Worm (Caenorhabditis elegans) whole organism, young adult: Measurements from ENCODE around the gene T28D6.7.

Experiments
- C17E4.6 ChIP-seq: fragments of 200-800 bp; sonication (Bioruptor generic); IDR thresholded peaks from 2 replicates; pipeline ENCODE4 v1.3.6; 2022; ENCODE audit warnings: missing genetic modification reagents, missing genetic modification characterization, missing compliant biosample characterization
- D2030.7 ChIP-seq: fragments of 200-800 bp; sonication (Bioruptor generic); IDR thresholded peaks from 2 replicates; pipeline ENCODE4 v1.3.6; 2022; ENCODE audit warnings: missing genetic modification reagents, missing genetic modification characterization, missing compliant biosample characterization
- F33H1.4 ChIP-seq: fragments of 200-800 bp; sonication (Bioruptor generic); IDR thresholded peaks from 2 replicates; pipeline ENCODE4 v1.3.6; 2022; ENCODE audit warnings: missing genetic modification reagents, missing genetic modification characterization, missing compliant biosample characterization
- F52B5.7 ChIP-seq: sonication (generic microtip); optimal IDR thresholded peaks from 2 replicates; lab custom pipeline; 2016; ENCODE audit warnings: mild to moderate bottlenecking, missing genetic modification characterization, missing compliant biosample characterization
- F57C9.4 ChIP-seq: sonication (generic microtip); optimal IDR thresholded peaks from 2 replicates; lab custom pipeline; 2017; ENCODE audit warnings: mild to moderate bottlenecking, missing genetic modification characterization, missing compliant biosample characterization
- T26A5.8 ChIP-seq: sonication (generic microtip); optimal IDR thresholded peaks from 2 replicates; lab custom pipeline; 2016; ENCODE audit warnings: missing genetic modification characterization, missing compliant biosample characterization
- Y53F4B.3 ChIP-seq: fragments of 200-800 bp; sonication (Bioruptor generic); IDR thresholded peaks from 2 replicates; pipeline ENCODE4 v1.3.6; 2022; ENCODE audit warnings: missing genetic modification reagents, missing genetic modification characterization, missing compliant biosample characterization
- Y53G8AR.9 ChIP-seq: fragments of 200-800 bp; sonication (Bioruptor generic); conservative IDR thresholded peaks from 2 replicates; pipeline ENCODE4 v1.3.6; 2022; ENCODE audit warnings: missing genetic modification reagents, missing genetic modification characterization, missing compliant biosample characterization
- aptf-2 ChIP-seq: fragments of 200-800 bp; sonication (Bioruptor generic); conservative IDR thresholded peaks from 2 replicates; pipeline ENCODE4 v1.3.6; 2022; ENCODE audit warnings: missing genetic modification reagents, missing genetic modification characterization, missing compliant biosample characterization
- aptf-3 ChIP-seq: fragments of 200-800 bp; sonication (Bioruptor generic); IDR thresholded peaks from 2 replicates; pipeline ENCODE4 v1.3.6; 2022; ENCODE audit warnings: missing genetic modification characterization, missing compliant biosample characterization
- atf-7 ChIP-seq: sonication (generic microtip); optimal IDR thresholded peaks from 2 replicates; lab custom pipeline; 2017; ENCODE audit warnings: mild to moderate bottlenecking, missing genetic modification characterization, missing compliant biosample characterization
- cebp-1 ChIP-seq, 2 experiments: fragments of 200-800 bp in 1 of 2; sonication (Bioruptor generic) in 1 of 2; sonication (generic microtip) in 1 of 2; IDR thresholded peaks in 1 of 2; optimal IDR thresholded peaks in 1 of 2; 2 replicates each; pipeline versions ENCODE4 v1.3.6 to Lab custom; 2017 to 2022; ENCODE audit warnings: missing compliant biosample characterization in 2 of 2, missing genetic modification characterization in 2 of 2, mild to moderate bottlenecking in 1 of 2, missing genetic modification reagents in 1 of 2, moderate library complexity in 1 of 2
- cebp-2 ChIP-seq: fragments of 200-800 bp; sonication (Bioruptor generic); IDR thresholded peaks from 2 replicates; pipeline ENCODE4 v1.3.6; 2022; ENCODE audit warnings: missing genetic modification characterization, missing compliant biosample characterization
- ceh-100 ChIP-seq: fragments of 200-800 bp; sonication (Bioruptor generic); IDR thresholded peaks from 2 replicates; pipeline ENCODE4 v1.3.6; 2022; ENCODE audit warnings: missing genetic modification reagents, missing genetic modification characterization, missing compliant biosample characterization
- ceh-27 ChIP-seq: fragments of 200-800 bp; sonication (Bioruptor generic); optimal IDR thresholded peaks from 2 replicates; lab custom pipeline; 2018; ENCODE audit warnings: mild to moderate bottlenecking, missing genetic modification characterization, moderate library complexity, missing compliant biosample characterization
- ceh-40 ChIP-seq: fragments of 200-800 bp; sonication (Bioruptor generic); IDR thresholded peaks from 2 replicates; pipeline ENCODE4 v1.3.6; 2022; ENCODE audit warnings: missing genetic modification characterization, missing compliant biosample characterization
- ceh-58 ChIP-seq: fragments of 200-800 bp; sonication (Bioruptor generic); IDR thresholded peaks from 2 replicates; pipeline ENCODE4 v1.3.6; 2022; ENCODE audit warnings: missing genetic modification characterization, missing compliant biosample characterization
- chd-7 ChIP-seq: sonication (generic microtip); optimal IDR thresholded peaks from 2 replicates; lab custom pipeline; 2016; ENCODE audit warnings: mild to moderate bottlenecking, missing genetic modification characterization, moderate library complexity, missing compliant biosample characterization
- dpff-1 ChIP-seq: sonication (generic microtip); optimal IDR thresholded peaks from 2 replicates; lab custom pipeline; 2017; ENCODE audit warnings: mild to moderate bottlenecking, missing genetic modification characterization, missing compliant biosample characterization
- egrh-3 ChIP-seq: fragments of 200-800 bp; sonication (Bioruptor generic); IDR thresholded peaks from 2 replicates; pipeline ENCODE4 v1.3.6; 2022; ENCODE audit warnings: missing genetic modification reagents, missing genetic modification characterization, missing compliant biosample characterization
- ekl-4 ChIP-seq: fragments of 200-800 bp; sonication (Bioruptor generic); IDR thresholded peaks from 2 replicates; pipeline ENCODE4 v1.3.6; 2022; ENCODE audit warnings: missing genetic modification reagents, missing genetic modification characterization, missing compliant biosample characterization
- him-1 ChIP-seq: sonication (generic microtip); optimal IDR thresholded peaks from 2 replicates; lab custom pipeline; 2016; ENCODE audit warnings: missing genotype, missing genetic modification reagents, missing genetic modification characterization, missing compliant biosample characterization
- hmg-20 ChIP-seq: fragments of 200-800 bp; sonication (Bioruptor generic); IDR thresholded peaks from 2 replicates; pipeline ENCODE4 v1.3.6; 2022; ENCODE audit warnings: missing genetic modification reagents, missing genetic modification characterization, missing compliant biosample characterization
- lsl-1 ChIP-seq: fragments of 200-800 bp; sonication (Bioruptor generic); optimal IDR thresholded peaks from 2 replicates; lab custom pipeline; 2018; ENCODE audit warnings: mild to moderate bottlenecking, missing genetic modification characterization, moderate library complexity, missing compliant biosample characterization
- lsy-27 ChIP-seq: sonication (generic microtip); optimal IDR thresholded peaks from 2 replicates; lab custom pipeline; 2017; ENCODE audit warnings: missing genetic modification characterization, mild to moderate bottlenecking, missing compliant biosample characterization, antibody characterized with exemption, missing genotype, borderline replicate concordance; ENCODE audit not compliant: insufficient read depth
- madf-6 ChIP-seq: fragments of 200-800 bp; sonication (Bioruptor generic); IDR thresholded peaks from 2 replicates; pipeline ENCODE4 v1.3.6; 2022; ENCODE audit warnings: missing genetic modification reagents, missing genetic modification characterization, missing compliant biosample characterization
- mxl-1 ChIP-seq: sonication (generic microtip); optimal IDR thresholded peaks from 2 replicates; lab custom pipeline; 2016; ENCODE audit warnings: missing genetic modification characterization, missing compliant biosample characterization
- nhr-179 ChIP-seq: sonication (generic microtip); optimal IDR thresholded peaks from 2 replicates; lab custom pipeline; 2016; ENCODE audit warnings: mild to moderate bottlenecking, missing genetic modification characterization, missing compliant biosample characterization
- nhr-90 ChIP-seq: sonication (generic microtip); optimal IDR thresholded peaks from 2 replicates; lab custom pipeline; 2016; ENCODE audit warnings: missing genotype, mild to moderate bottlenecking, missing genetic modification characterization, missing compliant biosample characterization
- sdz-38 ChIP-seq: sonication (generic microtip); optimal IDR thresholded peaks from 2 replicates; lab custom pipeline; 2016; ENCODE audit warnings: missing genotype, missing genetic modification characterization, missing compliant biosample characterization
- sea-2 ChIP-seq: fragments of 200-800 bp; sonication (Bioruptor generic); IDR thresholded peaks from 2 replicates; pipeline ENCODE4 v1.3.6; 2022; ENCODE audit warnings: missing genetic modification characterization, missing compliant biosample characterization
- snpc-1.3 ChIP-seq: sonication (generic microtip); optimal IDR thresholded peaks from 2 replicates; lab custom pipeline; 2017; ENCODE audit warnings: missing genetic modification characterization, mild to moderate bottlenecking, missing compliant biosample characterization, antibody characterized with exemption, moderate library complexity, missing genotype, missing genetic modification reagents; ENCODE audit not compliant: insufficient read depth
- sptf-2 ChIP-seq: fragments of 200-800 bp; sonication (Bioruptor generic); optimal IDR thresholded peaks from 2 replicates; lab custom pipeline; 2018; ENCODE audit warnings: mild to moderate bottlenecking, missing genetic modification characterization, missing compliant biosample characterization
- xnd-1 ChIP-seq: sonication (generic microtip); optimal IDR thresholded peaks from 2 replicates; lab custom pipeline; 2016; ENCODE audit warnings: missing genotype, missing genetic modification reagents, missing genetic modification characterization, missing compliant biosample characterization
- zfh-2 ChIP-seq: fragments of 200-800 bp; sonication (Bioruptor generic); conservative IDR thresholded peaks from 2 replicates; pipeline ENCODE4 v1.3.6; 2022; ENCODE audit warnings: missing genetic modification reagents, missing genetic modification characterization, missing compliant biosample characterization
- zim-3 ChIP-seq: sonication (generic microtip); optimal IDR thresholded peaks from 2 replicates; lab custom pipeline; 2017; ENCODE audit warnings: mild to moderate bottlenecking, missing genetic modification characterization, moderate library complexity, missing compliant biosample characterization
- ztf-25 ChIP-seq: fragments of 200-800 bp; sonication (Bioruptor generic); IDR thresholded peaks from 2 replicates; pipeline ENCODE4 v1.3.6; 2022; ENCODE audit warnings: missing genetic modification reagents, missing genetic modification characterization, missing compliant biosample characterization
- ztf-28 ChIP-seq: fragments of 200-800 bp; sonication (Bioruptor generic); IDR thresholded peaks from 2 replicates; pipeline ENCODE4 v1.3.6; 2022; ENCODE audit warnings: missing genetic modification reagents, missing genetic modification characterization, missing compliant biosample characterization
- ztf-3 ChIP-seq: fragments of 200-800 bp; sonication (Bioruptor generic); optimal IDR thresholded peaks from 2 replicates; lab custom pipeline; 2018; ENCODE audit warnings: mild to moderate bottlenecking, missing genetic modification characterization, missing compliant biosample characterization

Gene T28D6.7

ce11 chrIII:11362915-11363314, 16.6 kb upstream of the T28D6.7 start:
- TF ChIP-seq F57C9.4 (tag; lab: Kevin White, UChicago) (no peak), nhr-179 (no peak), mxl-1 (tag; lab: Kevin White, UChicago) (no peak), C17E4.6 (GFP tag; lab: Robert Waterston, UW) (no peak), egrh-3 (GFP tag; lab: Robert Waterston, UW) (peak; percentile 41; the same call in 1 of the 2 replicates), madf-6 (no peak), zfh-2 (GFP tag; lab: Robert Waterston, UW) (peak; percentile 90)

ce11 chrIII:11361394-11361793, 15.1 kb upstream of the T28D6.7 start:
- no peak for TF ChIP-seq aptf-2
- peak; percentile 31; the same call in 1 of the 2 replicates for TF ChIP-seq zfh-2 (GFP tag; lab: Robert Waterston, UW)

ce11 chrIII:11360156-11360555, 13.9 kb upstream of the T28D6.7 start, which contains the start of gene T28D6.4:
T28D6.4 (plus strand) TSS chrIII:11360456.
- TF ChIP-seq him-1 (tag; lab: Kevin White, UChicago) (no peak), F52B5.7 (tag; lab: Kevin White, UChicago) (no peak), sptf-2 (GFP tag; lab: Kevin White, UChicago) (no peak), ceh-58 (GFP tag; lab: Robert Waterston, UW) (no peak), ceh-100 (GFP tag; lab: Robert Waterston, UW) (no peak), ztf-28 (GFP tag; lab: Robert Waterston, UW) (no peak), Y53F4B.3 (GFP tag; lab: Robert Waterston, UW) (no peak), ekl-4 (GFP tag; lab: Robert Waterston, UW) (no peak), cebp-2 (no peak), nhr-90 (tag; lab: Kevin White, UChicago) (no peak), snpc-1.3 (tag; lab: Kevin White, UChicago) (no peak), dpff-1 (tag; lab: Kevin White, UChicago) (no peak), ceh-40 (no peak), Y53G8AR.9 (GFP tag; lab: Robert Waterston, UW) (no peak), lsy-27 (tag; lab: Kevin White, UChicago) (no peak), ceh-27 (GFP tag; lab: Kevin White, UChicago) (no peak)

ce11 chrIII:11359422-11359821, 13.1 kb upstream of the T28D6.7 start:
- TF ChIP-seq ceh-100 (GFP tag; lab: Robert Waterston, UW) (no peak), nhr-90 (tag; lab: Kevin White, UChicago) (no peak), chd-7 (tag; lab: Kevin White, UChicago) (no peak), ztf-3 (no peak), D2030.7 (GFP tag; lab: Robert Waterston, UW) (no peak), aptf-3 (GFP tag; lab: Robert Waterston, UW) (no peak), T26A5.8 (tag; lab: Kevin White, UChicago) (no peak), cebp-1 (GFP tag; IDR thresholded peaks at IDR 0.05; lab: Robert Waterston, UW) (no peak), cebp-1 (tag; optimal IDR thresholded peaks at IDR 0.05; lab: Kevin White, UChicago) (no peak), Y53F4B.3 (GFP tag; lab: Robert Waterston, UW) (no peak), ztf-25 (GFP tag; lab: Robert Waterston, UW) (no peak)

- TF ChIP-seq sea-2 (GFP tag; lab: Robert Waterston, UW), result no peak
- TF ChIP-seq hmg-20, result no peak
- TF ChIP-seq lsl-1, result no peak
- no peak for TF ChIP-seq xnd-1 (tag; lab: Kevin White, UChicago)
- TF ChIP-seq atf-7, result no peak
- TF ChIP-seq sdz-38 (tag; lab: Kevin White, UChicago), result no peak
- no peak for TF ChIP-seq zim-3
- no peak for TF ChIP-seq F33H1.4 (GFP tag; lab: Robert Waterston, UW)
- no peak for TF ChIP-seq sptf-2 (GFP tag; lab: Kevin White, UChicago)
Measured at ce11 chrIII:11358273-11358672, 12.0 kb upstream of the T28D6.7 start.
